Fruit fly (Drosophila melanogaster) whole organism: ENCODE data around the gene CG5412.

ENCODE experiments used
- CG8478 ChIP-seq: fragments of >200 bp; optimal IDR thresholded peaks from 2 replicates; lab custom pipeline; 2018; ENCODE audit warnings: inconsistent platforms
- Dll ChIP-seq: fragments of >200 bp; optimal IDR thresholded peaks from 2 replicates; lab custom pipeline; 2017
- EcR ChIP-seq, 2 experiments: fragments of >200 bp; optimal IDR thresholded peaks; 2 replicates each; lab custom pipeline; 2017; ENCODE audit warnings: missing biosample characterization in 2 of 2, missing genetic modification characterization in 2 of 2, missing genetic modification reagents in 2 of 2
- pan ChIP-seq: fragments of >200 bp; optimal IDR thresholded peaks from 2 replicates; lab custom pipeline; 2017
- psq ChIP-seq: fragments of >200 bp; optimal IDR thresholded peaks from 2 replicates; lab custom pipeline; 2017
- usp ChIP-seq: fragments of >200 bp; optimal IDR thresholded peaks from 2 replicates; lab custom pipeline; 2017; ENCODE audit warnings: missing biosample characterization, missing genetic modification characterization, mixed read lengths

The CG5412 gene

dm6 chr3R:20549855-20550603, 26.8 kb upstream of the CG5412 start:
- no peak for TF ChIP-seq CG8478 (lab: Kevin White, UChicago)
- TF ChIP-seq EcR (GFP tag; optimal IDR thresholded peaks at IDR 0.05; lab: Kevin White, UChicago), result no peak
- no peak for TF ChIP-seq psq (lab: Kevin White, UChicago)
- TF ChIP-seq Dll (lab: Kevin White, UChicago), result no peak
- no peak for TF ChIP-seq pan (lab: Kevin White, UChicago)
- TF ChIP-seq usp, result no peak

dm6 chr3R:20550632-20551486, 26.0 kb upstream of the CG5412 start:
- TF ChIP-seq EcR (GFP tag; optimal IDR thresholded peaks at IDR 0.05; lab: Kevin White, UChicago) (no peak), pan (lab: Kevin White, UChicago) (no peak), psq (lab: Kevin White, UChicago) (no peak), usp (no peak), CG8478 (lab: Kevin White, UChicago) (no peak), Dll (lab: Kevin White, UChicago) (no peak)

- TF ChIP-seq pan (lab: Kevin White, UChicago) (no peak), Dll (lab: Kevin White, UChicago) (no peak), CG8478 (lab: Kevin White, UChicago) (no peak), EcR (GFP tag; optimal IDR thresholded peaks at IDR 0.05; lab: Kevin White, UChicago) (no peak), usp (no peak), psq (lab: Kevin White, UChicago) (no peak)
Observed at dm6 chr3R:20551487-20552079, 25.3 kb upstream of the CG5412 start.

dm6 chr3R:20552093-20552492, 24.8 kb upstream of the CG5412 start, which contains the start of gene Stat92E:
Stat92E (minus strand) TSS chr3R:20552311.
- no peak for TF ChIP-seq CG8478 (lab: Kevin White, UChicago)
- no peak for TF ChIP-seq Dll (lab: Kevin White, UChicago)
- no peak for TF ChIP-seq EcR (GFP tag; optimal IDR thresholded peaks at IDR 0.05; lab: Kevin White, UChicago)
- TF ChIP-seq pan (lab: Kevin White, UChicago), result no peak

dm6 chr3R:20554300-20554699, 22.6 kb upstream of the CG5412 start, which contains the start of gene att-ORFB:
att-ORFB (minus strand) TSS chr3R:20554400.
- TF ChIP-seq usp, result no peak
- no peak for TF ChIP-seq psq (lab: Kevin White, UChicago)
- TF ChIP-seq CG8478 (lab: Kevin White, UChicago), result no peak
- TF ChIP-seq Dll (lab: Kevin White, UChicago), result no peak
- TF ChIP-seq EcR (GFP tag; optimal IDR thresholded peaks at IDR 0.05; lab: Kevin White, UChicago), result no peak
- no peak for TF ChIP-seq pan (lab: Kevin White, UChicago)

- TF ChIP-seq EcR (GFP tag; optimal IDR thresholded peaks at IDR 0.05; lab: Kevin White, UChicago) (no peak), psq (lab: Kevin White, UChicago) (no peak)
Observed at dm6 chr3R:20555023-20555422, 21.8 kb upstream of the CG5412 start.

dm6 chr3R:20555720-20556280, 21.1 kb upstream of the CG5412 start:
- TF ChIP-seq usp (no peak), CG8478 (lab: Kevin White, UChicago) (no peak), pan (lab: Kevin White, UChicago) (no peak), Dll (lab: Kevin White, UChicago) (peak; percentile 47)

- TF ChIP-seq pan (lab: Kevin White, UChicago) (no peak), EcR (GFP tag; optimal IDR thresholded peaks at IDR 0.05; lab: Kevin White, UChicago) (no peak), Dll (lab: Kevin White, UChicago) (no peak), CG8478 (lab: Kevin White, UChicago) (no peak)
Observed at dm6 chr3R:20556281-20557113, 20.4 kb upstream of the CG5412 start.

- TF ChIP-seq usp, result no peak
Observed at dm6 chr3R:20557114-20557414, 19.8 kb upstream of the CG5412 start.

dm6 chr3R:20557415-20558105, 19.3 kb upstream of the CG5412 start, which contains the start of the genes DPCoAC and CG5180:
DPCoAC (minus strand) TSS chr3R:20557667.
CG5180 (plus strand) TSS chr3R:20557930.
- no peak for TF ChIP-seq CG8478 (lab: Kevin White, UChicago)
- TF ChIP-seq EcR (GFP tag; optimal IDR thresholded peaks at IDR 0.05; lab: Kevin White, UChicago), result no peak
- TF ChIP-seq pan (lab: Kevin White, UChicago), result no peak
- TF ChIP-seq usp, result no peak
- no peak for TF ChIP-seq psq (lab: Kevin White, UChicago)
- no peak for TF ChIP-seq Dll (lab: Kevin White, UChicago)
